Fruit fly (Drosophila melanogaster) whole organism, embryonic: Measurements from ENCODE around the gene SecCl.

Source experiments
- Antp ChIP-seq: fragments of 200-800 bp; sonication (Bioruptor generic); optimal IDR thresholded peaks from 3 replicates; lab custom pipeline; 2016; ENCODE audit warnings: missing biosample characterization, missing genetic modification characterization
- CG10267 ChIP-seq: fragments of 200-800 bp; sonication (Bioruptor generic); optimal IDR thresholded peaks from 2 replicates; lab custom pipeline; 2018; ENCODE audit warnings: missing biosample characterization, mild to moderate bottlenecking, missing genetic modification characterization, moderate library complexity
- CG11398 ChIP-seq: fragments of 200-800 bp; sonication (Bioruptor generic); optimal IDR thresholded peaks from 2 replicates; lab custom pipeline; 2016; ENCODE audit warnings: missing biosample characterization, missing genetic modification characterization
- CG14441 ChIP-seq: fragments of 200-800 bp; sonication (Bioruptor generic); IDR thresholded peaks from 2 replicates; pipeline ENCODE4 v1.3.6; 2022; ENCODE audit warnings: missing biosample characterization, missing genetic modification characterization
- CG15696 ChIP-seq: fragments of 200-800 bp; sonication (Bioruptor generic); optimal IDR thresholded peaks from 2 replicates; lab custom pipeline; 2019; ENCODE audit warnings: missing biosample characterization, mild to moderate bottlenecking, missing genetic modification characterization, moderate library complexity
- CG1647 ChIP-seq: fragments of 200-800 bp; sonication (Bioruptor generic); optimal IDR thresholded peaks from 3 replicates; lab custom pipeline; 2016; ENCODE audit warnings: missing biosample characterization, missing genetic modification characterization
- CG16779 ChIP-seq: fragments of 200-800 bp; sonication (Bioruptor generic); IDR thresholded peaks from 2 replicates; pipeline ENCODE4 v1.3.6; 2022; ENCODE audit warnings: missing biosample characterization, missing genetic modification characterization
- CG1792 ChIP-seq: fragments of 200-800 bp; sonication (Bioruptor generic); optimal IDR thresholded peaks from 2 replicates; lab custom pipeline; 2016; ENCODE audit warnings: missing biosample characterization, missing genetic modification characterization
- CG18599 ChIP-seq: fragments of 200-800 bp; sonication (Bioruptor generic); optimal IDR thresholded peaks from 3 replicates; lab custom pipeline; 2017; ENCODE audit warnings: missing biosample characterization, missing genetic modification characterization, mild to moderate bottlenecking, moderate library complexity, missing genetic modification reagents
- CG2120 ChIP-seq: fragments of 200-800 bp; sonication (Bioruptor generic); optimal IDR thresholded peaks from 3 replicates; lab custom pipeline; 2016; ENCODE audit warnings: missing biosample characterization, missing genetic modification characterization
- CG30020 ChIP-seq: fragments of 200-800 bp; optimal IDR thresholded peaks from 2 replicates; lab custom pipeline; 2019; ENCODE audit warnings: missing biosample characterization, mild to moderate bottlenecking, missing genetic modification characterization, moderate library complexity
- CG3163 ChIP-seq: fragments of 200-800 bp; sonication (Bioruptor generic); optimal IDR thresholded peaks from 3 replicates; lab custom pipeline; 2016; ENCODE audit warnings: missing biosample characterization, missing genetic modification characterization
- CG4820 ChIP-seq: fragments of 200-800 bp; sonication (Bioruptor generic); optimal IDR thresholded peaks from 3 replicates; lab custom pipeline; 2016; ENCODE audit warnings: missing biosample characterization, missing genetic modification characterization
- CG6854 ChIP-seq: fragments of 200-800 bp; sonication (Bioruptor generic); optimal IDR thresholded peaks from 3 replicates; lab custom pipeline; 2017; ENCODE audit warnings: missing biosample characterization, mild to moderate bottlenecking, missing genetic modification characterization
- CG8281 ChIP-seq: fragments of 200-800 bp; sonication (Bioruptor generic); optimal IDR thresholded peaks from 2 replicates; lab custom pipeline; 2018; ENCODE audit warnings: missing biosample characterization, mild to moderate bottlenecking, missing genetic modification characterization, moderate library complexity
- CG9876 ChIP-seq: fragments of 200-800 bp; sonication (Bioruptor generic); optimal IDR thresholded peaks from 2 replicates; lab custom pipeline; 2016; ENCODE audit warnings: missing biosample characterization, missing genetic modification characterization
- Drgx ChIP-seq: fragments of 200-800 bp; sonication (Bioruptor generic); IDR thresholded peaks from 2 replicates; pipeline ENCODE4 v1.3.6; 2022; ENCODE audit warnings: missing biosample characterization, missing genetic modification characterization
- E2f1 ChIP-seq: fragments of 200-800 bp; sonication (Bioruptor generic); IDR thresholded peaks from 2 replicates; pipeline ENCODE4 v1.3.6; 2022; ENCODE audit warnings: missing biosample characterization, missing genetic modification characterization
- Gsc ChIP-seq: fragments of 200-800 bp; sonication (Bioruptor generic); IDR thresholded peaks from 2 replicates; pipeline ENCODE4 v1.3.6; 2022; ENCODE audit warnings: missing biosample characterization, missing genetic modification characterization
- Gug ChIP-seq: fragments of 200-800 bp; sonication (Bioruptor generic); IDR thresholded peaks from 4 replicates; pipeline ENCODE4 v1.3.6; 2022; ENCODE audit warnings: missing biosample characterization, missing genetic modification characterization
- H15 ChIP-seq: fragments of 200-800 bp; sonication (Bioruptor generic); IDR thresholded peaks from 3 replicates; pipeline ENCODE4 v1.3.6; 2022; ENCODE audit warnings: missing biosample characterization, missing genetic modification characterization
- HLH54F ChIP-seq: fragments of 200-800 bp; sonication (Bioruptor generic); optimal IDR thresholded peaks from 3 replicates; lab custom pipeline; 2016; ENCODE audit warnings: missing biosample characterization, missing genetic modification characterization
- HmgD ChIP-seq: fragments of 200-800 bp; sonication (Bioruptor generic); optimal IDR thresholded peaks from 3 replicates; lab custom pipeline; 2016; ENCODE audit warnings: missing biosample characterization, missing genetic modification characterization
- Jarid2 ChIP-seq: fragments of 200-800 bp; sonication (Bioruptor generic); optimal IDR thresholded peaks from 3 replicates; lab custom pipeline; 2017; ENCODE audit warnings: mild to moderate bottlenecking, missing biosample characterization, missing genetic modification reagents, missing genetic modification characterization
- Nf-YB ChIP-seq: fragments of 200-800 bp; sonication (Bioruptor generic); optimal IDR thresholded peaks from 3 replicates; lab custom pipeline; 2019; ENCODE audit warnings: missing biosample characterization, mild to moderate bottlenecking, missing genetic modification characterization, moderate library complexity
- Sry-β ChIP-seq: fragments of 200-800 bp; sonication (Bioruptor generic); optimal IDR thresholded peaks from 2 replicates; lab custom pipeline; 2018; ENCODE audit warnings: missing biosample characterization, mild to moderate bottlenecking, missing genetic modification characterization, moderate library complexity
- Trl ChIP-seq, 3 experiments: fragments of >200 bp in 2 of 3; fragments of 200-800 bp in 1 of 3; sonication (Bioruptor generic) in 1 of 3; optimal IDR thresholded peaks; 2 replicates in 1 of 3; 3 replicates in 2 of 3; lab custom pipeline; 2016 to 2017; ENCODE audit warnings: missing biosample characterization in 1 of 3, missing genetic modification characterization in 1 of 3
- YL-1 ChIP-seq: fragments of 200-800 bp; sonication (Bioruptor generic); optimal IDR thresholded peaks from 3 replicates; lab custom pipeline; 2017; ENCODE audit warnings: missing biosample characterization, mild to moderate bottlenecking, missing genetic modification characterization
- abd-A ChIP-seq: fragments of 200-800 bp; sonication (Bioruptor generic); optimal IDR thresholded peaks from 3 replicates; lab custom pipeline; 2019; ENCODE audit warnings: missing biosample characterization, mild to moderate bottlenecking, missing genetic modification characterization, moderate library complexity
- az2 ChIP-seq: fragments of 200-800 bp; sonication (Bioruptor generic); optimal IDR thresholded peaks from 3 replicates; lab custom pipeline; 2016; ENCODE audit warnings: missing biosample characterization, missing genetic modification characterization
- bsh ChIP-seq, 2 experiments: fragments of 200-800 bp; sonication (Bioruptor generic); optimal IDR thresholded peaks; 2 replicates each; lab custom pipeline; 2017 to 2018; ENCODE audit warnings: mild to moderate bottlenecking in 2 of 2, missing biosample characterization in 2 of 2, missing genetic modification characterization in 2 of 2, moderate library complexity in 1 of 2
- chinmo ChIP-seq: fragments of 200-800 bp; sonication (Bioruptor generic); IDR thresholded peaks from 4 replicates; pipeline ENCODE4 v1.3.6; 2022; ENCODE audit warnings: missing biosample characterization, missing genetic modification characterization; ENCODE audit not compliant: partially characterized antibody
- chn ChIP-seq: fragments of 200-800 bp; sonication (Bioruptor generic); optimal IDR thresholded peaks from 2 replicates; lab custom pipeline; 2016; ENCODE audit warnings: missing biosample characterization, missing genetic modification characterization
- fd3F ChIP-seq: fragments of 200-800 bp; sonication (Bioruptor generic); optimal IDR thresholded peaks from 2 replicates; lab custom pipeline; 2018; ENCODE audit warnings: missing biosample characterization, mild to moderate bottlenecking, missing genetic modification characterization, moderate library complexity
- gsb-n ChIP-seq: fragments of 200-800 bp; sonication (Bioruptor generic); optimal IDR thresholded peaks from 3 replicates; lab custom pipeline; 2018; ENCODE audit warnings: missing biosample characterization, mild to moderate bottlenecking, missing genetic modification characterization
- gt ChIP-seq: fragments of 200-800 bp; sonication (Bioruptor generic); IDR thresholded peaks from 2 replicates; pipeline ENCODE4 v1.3.6; 2022; ENCODE audit warnings: missing biosample characterization, missing genetic modification characterization
- h ChIP-seq: fragments of >200 bp; optimal IDR thresholded peaks from 2 replicates; lab custom pipeline; 2017
- ind ChIP-seq: fragments of 200-800 bp; sonication (Bioruptor generic); optimal IDR thresholded peaks from 3 replicates; lab custom pipeline; 2016; ENCODE audit warnings: missing biosample characterization, missing genetic modification characterization
- lilli ChIP-seq: fragments of 200-800 bp; sonication (Bioruptor generic); optimal IDR thresholded peaks from 3 replicates; lab custom pipeline; 2016; ENCODE audit warnings: missing biosample characterization, missing genetic modification characterization
- oc ChIP-seq: fragments of 200-800 bp; sonication (Bioruptor generic); optimal IDR thresholded peaks from 2 replicates; lab custom pipeline; 2018; ENCODE audit warnings: missing biosample characterization, mild to moderate bottlenecking, missing genetic modification characterization, moderate library complexity
- sc ChIP-seq, 3 experiments: fragments of >200 bp in 2 of 3; fragments of 200-800 bp in 1 of 3; sonication (Bioruptor generic) in 1 of 3; optimal IDR thresholded peaks; 2 replicates in 2 of 3; 3 replicates in 1 of 3; lab custom pipeline; 2017; ENCODE audit warnings: mild to moderate bottlenecking in 1 of 3, missing biosample characterization in 1 of 3, missing genetic modification characterization in 1 of 3, missing genetic modification reagents in 1 of 3
- tup ChIP-seq: fragments of 200-800 bp; sonication (Bioruptor generic); optimal IDR thresholded peaks from 2 replicates; lab custom pipeline; 2016; ENCODE audit warnings: missing biosample characterization, mild to moderate bottlenecking, missing genetic modification characterization, moderate library complexity
- unc-4 ChIP-seq: fragments of 200-800 bp; sonication (Bioruptor generic); IDR thresholded peaks from 2 replicates; pipeline ENCODE4 v1.3.6; 2022; ENCODE audit warnings: missing biosample characterization, missing genetic modification characterization; ENCODE audit not compliant: partially characterized antibody

The SecCl gene

dm6 chr3L:17485280-17485792 is 15.4 kb downstream of the SecCl start (continued):
- TF ChIP-seq chinmo (0 out of 4 replicates have a peak, but pooled peaks have one; percentile 23), ind (GFP tag; lab: Kevin White, UChicago) (no peak), chn (GFP tag; lab: Kevin White, UChicago) (peak; percentile 10), CG10267 (tag; lab: Kevin White, UChicago) (peak; percentile 40), gt (no peak), tup (GFP tag; lab: Kevin White, UChicago) (peak; percentile 62), Drgx (GFP tag; lab: Robert Waterston, UW) (peak; percentile 40; the same call in 1 of the 2 replicates), Antp (GFP tag; lab: Kevin White, UChicago) (peak; percentile 48), abd-A (no peak), fd3F (no peak), Gug (GFP tag; lab: Robert Waterston, UW) (0 out of 4 replicates have a peak, but pooled peaks have one; percentile 11), Sry-β (GFP tag; lab: Kevin White, UChicago) (peak; percentile 70), CG16779 (no peak)

dm6 chr3L:17486130-17486529 is 16.2 kb downstream of the SecCl start, which contains the start of gene CG6333:
Gene CG6333 (minus strand): TSS chr3L:17486230.
- no peak for TF ChIP-seq az2 (GFP tag; lab: Kevin White, UChicago)

dm6 chr3L:17486794-17487726 is 17.1 kb downstream of the SecCl start, which contains the start of gene Oatp74D:
Gene Oatp74D (plus strand): TSS chr3L:17487118.
- TF ChIP-seq YL-1 (GFP tag; lab: Kevin White, UChicago) (peak; percentile 0), bsh (GFP tag; optimal IDR thresholded peaks at IDR 0.05; lab: Kevin White, UChicago) (peak in 1 of 2 experiments; percentile 34), CG6854 (peak; percentile 59), HmgD (peak; percentile 40), H15 (GFP tag; lab: Robert Waterston, UW) (0 out of 3 replicates have a peak, but pooled peaks have one; percentile 5), CG30020 (tag; lab: Kevin White, UChicago) (no peak), HLH54F (GFP tag; lab: Kevin White, UChicago) (peak; percentile 17), E2f1 (peak; percentile 43; the same call in 1 of the 2 replicates), chinmo (peak; percentile 98), CG11398 (GFP tag; lab: Kevin White, UChicago) (peak; percentile 3), Nf-YB (GFP tag; lab: Kevin White, UChicago) (peak; percentile 0), CG8281 (tag; lab: Kevin White, UChicago) (peak; percentile 54), CG2120 (GFP tag; lab: Kevin White, UChicago) (peak; percentile 70), CG15696 (tag; lab: Kevin White, UChicago) (peak; percentile 65), CG4820 (GFP tag; lab: Kevin White, UChicago) (no peak), sc (optimal IDR thresholded peaks at IDR 0.05; lab: Kevin White, UChicago) (no peak), sc (GFP tag; optimal IDR thresholded peaks at IDR 0.05; lab: Kevin White, UChicago) (peak; percentile 7), CG1647 (GFP tag; lab: Kevin White, UChicago) (peak; percentile 13), lilli (GFP tag; lab: Kevin White, UChicago) (peak; percentile 67), unc-4 (GFP tag; lab: Robert Waterston, UW) (no peak), h (lab: Kevin White, UChicago) (no peak), Jarid2 (peak; percentile 83), CG18599 (GFP tag; lab: Kevin White, UChicago) (peak; percentile 59), oc (tag; lab: Kevin White, UChicago) (peak; percentile 22), Gsc (no peak), CG1792 (GFP tag; lab: Kevin White, UChicago) (peak; percentile 65), CG14441 (GFP tag; lab: Robert Waterston, UW) (0 out of 2 replicates have a peak, but pooled peaks have one; percentile 11), CG9876 (GFP tag; lab: Kevin White, UChicago) (no peak), CG3163 (GFP tag; lab: Kevin White, UChicago) (peak; percentile 98), Sry-β (GFP tag; lab: Kevin White, UChicago) (peak; percentile 31), Trl (optimal IDR thresholded peaks at IDR 0.05; lab: Kevin White, UChicago) (peak; percentile 98 to 99), Trl (GFP tag; optimal IDR thresholded peaks at IDR 0.05; lab: Kevin White, UChicago) (peak; percentile 48), gsb-n (peak; percentile 53)
